8 worm cellular contexts compared by ENCODE assay signal in the genomic region with DNA sequence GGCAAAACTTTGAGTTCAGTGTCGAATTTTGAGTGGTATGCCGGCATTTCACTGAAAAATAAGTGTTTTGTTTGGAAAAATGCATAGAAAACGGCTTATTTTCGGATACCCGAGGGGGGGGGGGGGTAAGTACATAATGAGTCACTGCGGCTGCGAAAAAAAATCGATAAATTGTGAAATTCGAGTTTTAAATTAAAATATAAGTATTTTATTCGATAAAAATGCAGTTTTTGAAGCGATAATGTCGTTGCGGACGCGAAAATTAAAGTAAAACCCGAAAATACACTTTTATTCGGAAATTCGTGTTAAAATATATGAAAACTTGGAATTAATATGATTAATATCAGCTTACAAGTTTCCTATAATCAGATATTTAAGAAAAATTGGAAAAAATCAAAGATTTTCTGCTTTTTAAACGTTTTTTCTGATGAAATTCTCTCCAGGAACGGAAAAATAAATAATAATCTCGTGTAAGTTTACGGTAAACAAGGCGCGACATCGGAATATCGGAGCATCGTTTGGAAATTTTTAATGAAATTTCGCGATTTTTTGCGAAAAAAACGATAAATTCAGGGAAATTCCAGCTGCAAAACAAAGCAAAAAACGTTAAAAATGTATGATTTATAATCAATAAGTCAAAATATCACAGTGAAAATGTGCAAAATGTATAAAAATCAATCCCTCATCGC.
A peak's percentile ranks its signal among the peaks of the same experiment; 100 is the strongest.
TF ChIP-seq lines count a peak whose summit lies in the region.

A gene (minus strand): TSS at position 51 of the 689 bp plus-strand sequence.

TF ChIP-seq in whole organism, L1 larva, 84 proteins besides CTCF, POLR2A, EP300 and RAD21 (continues in another document):
- peak; percentile 50 for TF ChIP-seq nhr-71 (tag; optimal IDR thresholded peaks at IDR 0.05; lab: Kevin White, UChicago)
- TF ChIP-seq zag-1 (tag; optimal IDR thresholded peaks at IDR 0.05; lab: Kevin White, UChicago), result no peak
- TF ChIP-seq aly-2 (tag; optimal IDR thresholded peaks at IDR 0.05; lab: Kevin White, UChicago), result no peak
- TF ChIP-seq hlh-4 (tag; optimal IDR thresholded peaks at IDR 0.05; lab: Kevin White, UChicago), result no peak
- TF ChIP-seq fos-1 (tag; optimal IDR thresholded peaks at IDR 0.05; lab: Kevin White, UChicago), result no peak
- no peak for TF ChIP-seq zip-4 (GFP tag; optimal IDR thresholded peaks at IDR 0.05; lab: Kevin White, UChicago)
- peak; percentile 0 for TF ChIP-seq C16A3.4 (tag; optimal IDR thresholded peaks at IDR 0.05; lab: Kevin White, UChicago)
- TF ChIP-seq egl-27 (tag; optimal IDR thresholded peaks at IDR 0.05; lab: Kevin White, UChicago), result no peak
- no peak for TF ChIP-seq ztf-4 (tag; optimal IDR thresholded peaks at IDR 0.05; lab: Kevin White, UChicago)
- no peak for TF ChIP-seq snu-23 (GFP tag; optimal IDR thresholded peaks at IDR 0.05; lab: Kevin White, UChicago)
- TF ChIP-seq nhr-28 (tag; optimal IDR thresholded peaks at IDR 0.05; lab: Kevin White, UChicago), result no peak

TF ChIP-seq in whole organism, L2 larva, 48 proteins besides CTCF, POLR2A, EP300 and RAD21 (continues in another document):
- TF ChIP-seq sem-4 (tag; optimal IDR thresholded peaks at IDR 0.05; lab: Kevin White, UChicago), result peak; percentile 4
- TF ChIP-seq nhr-6 (tag; optimal IDR thresholded peaks at IDR 0.05; lab: Kevin White, UChicago), result no peak
- no peak for TF ChIP-seq zag-1 (tag; optimal IDR thresholded peaks at IDR 0.05; lab: Kevin White, UChicago)
- TF ChIP-seq unc-55 (GFP tag; optimal IDR thresholded peaks at IDR 0.05; lab: Kevin White, UChicago), result peak; percentile 32
- TF ChIP-seq lsy-2 (tag; optimal IDR thresholded peaks at IDR 0.05; lab: Kevin White, UChicago), result peak; percentile 19 to 44
- no peak for TF ChIP-seq blmp-1 (tag; optimal IDR thresholded peaks at IDR 0.05; lab: Kevin White, UChicago; ENCODE audit: insufficient read depth)
- TF ChIP-seq ceh-82 (tag; optimal IDR thresholded peaks at IDR 0.05; lab: Kevin White, UChicago), result no peak
- TF ChIP-seq R02D3.7 (tag; optimal IDR thresholded peaks at IDR 0.05; lab: Kevin White, UChicago), result peak; percentile 86
- TF ChIP-seq skn-1 (tag; optimal IDR thresholded peaks at IDR 0.05; lab: Kevin White, UChicago), result no peak
- TF ChIP-seq ama-1 (optimal IDR thresholded peaks at IDR 0.05; lab: Kevin White, UChicago), result peak; percentile 11

TF ChIP-seq in whole organism, L3 larva, 47 proteins besides CTCF, POLR2A, EP300 and RAD21 (continues in another document):
- TF ChIP-seq pha-4 (tag; optimal IDR thresholded peaks at IDR 0.05; lab: Kevin White, UChicago) (peak; percentile 62), mdl-1 (tag; optimal IDR thresholded peaks at IDR 0.05; lab: Kevin White, UChicago) (no peak), tbx-2 (tag; optimal IDR thresholded peaks at IDR 0.05; lab: Kevin White, UChicago) (no peak), sea-2 (GFP tag; optimal IDR thresholded peaks at IDR 0.05; lab: Kevin White, UChicago) (no peak), lin-15B (tag; optimal IDR thresholded peaks at IDR 0.05; lab: Kevin White, UChicago) (peak; percentile 46), ceh-16 (tag; optimal IDR thresholded peaks at IDR 0.05; lab: Kevin White, UChicago) (no peak), nfya-1 (tag; optimal IDR thresholded peaks at IDR 0.05; lab: Kevin White, UChicago; ENCODE audit: insufficient read depth) (peak; percentile 38), fkh-10 (GFP tag; optimal IDR thresholded peaks at IDR 0.05; lab: Kevin White, UChicago) (no peak), R02D3.7 (tag; optimal IDR thresholded peaks at IDR 0.05; lab: Kevin White, UChicago) (peak; percentile 88), hmg-11 (tag; optimal IDR thresholded peaks at IDR 0.05; lab: Kevin White, UChicago) (peak; percentile 6), nhr-237 (tag; optimal IDR thresholded peaks at IDR 0.05; lab: Kevin White, UChicago) (no peak)

TF ChIP-seq in whole organism, L4 larva, 104 proteins besides CTCF, POLR2A, EP300 and RAD21 (continues in another document):
- TF ChIP-seq nhr-11 (tag; optimal IDR thresholded peaks at IDR 0.05; lab: Kevin White, UChicago) (no peak), lin-38 (GFP tag; IDR thresholded peaks at IDR 0.05; lab: Robert Waterston, UW) (0 out of 2 replicates have a peak, but pooled peaks have one; percentile 10), mdt-29 (GFP tag; IDR thresholded peaks at IDR 0.05; lab: Robert Waterston, UW) (no peak), mxl-3 (GFP tag; optimal IDR thresholded peaks at IDR 0.05; lab: Kevin White, UChicago) (no peak), R02D3.7 (tag; optimal IDR thresholded peaks at IDR 0.05; lab: Kevin White, UChicago) (peak; percentile 71), hmg-1.1 (GFP tag; IDR thresholded peaks at IDR 0.05; lab: Robert Waterston, UW) (no peak), nhr-42 (GFP tag; IDR thresholded peaks at IDR 0.05; lab: Robert Waterston, UW) (no peak), ceh-62 (tag; optimal IDR thresholded peaks at IDR 0.05; lab: Kevin White, UChicago) (no peak), ztf-7 (tag; optimal IDR thresholded peaks at IDR 0.05; lab: Kevin White, UChicago) (no peak), mes-2 (tag; optimal IDR thresholded peaks at IDR 0.05; lab: Kevin White, UChicago; ENCODE audit: poor library complexity, severe bottlenecking) (peak; percentile 2), F37D6.2 (tag; optimal IDR thresholded peaks at IDR 0.05; lab: Kevin White, UChicago) (no peak)

TF ChIP-seq in whole organism, late embryonic, 69 proteins besides CTCF, POLR2A, EP300 and RAD21:
- TF ChIP-seq unc-42 (tag; optimal IDR thresholded peaks at IDR 0.05; lab: Kevin White, UChicago) (peak; percentile 63), gmeb-2 (tag; optimal IDR thresholded peaks at IDR 0.05; lab: Kevin White, UChicago) (no peak), pqm-1 (tag; optimal IDR thresholded peaks at IDR 0.05; lab: Kevin White, UChicago) (no peak), madf-2 (tag; optimal IDR thresholded peaks at IDR 0.05; lab: Kevin White, UChicago) (no peak), tbx-7 (tag; optimal IDR thresholded peaks at IDR 0.05; lab: Kevin White, UChicago) (no peak), hlh-6 (tag; optimal IDR thresholded peaks at IDR 0.05; lab: Kevin White, UChicago) (no peak), elt-4 (tag; optimal IDR thresholded peaks at IDR 0.05; lab: Kevin White, UChicago) (no peak), dmd-4 (tag; optimal IDR thresholded peaks at IDR 0.05; lab: Kevin White, UChicago; ENCODE audit: borderline replicate concordance) (no peak)

TF ChIP-seq in whole organism, midembryonic, 9 proteins besides CTCF, POLR2A, EP300 and RAD21:
- TF ChIP-seq ztf-23 (GFP tag; IDR thresholded peaks at IDR 0.05; lab: Robert Waterston, UW) (no peak), klf-2 (GFP tag; conservative IDR thresholded peaks at IDR 0.05; lab: Robert Waterston, UW) (no peak), T22C8.4 (GFP tag; IDR thresholded peaks at IDR 0.05; lab: Robert Waterston, UW) (peak; percentile 40; the same call in 1 of the 2 replicates), med-1 (GFP tag; optimal IDR thresholded peaks at IDR 0.05; lab: Kevin White, UChicago; ENCODE audit: insufficient read depth) (no peak)
TF ChIP-seq in whole organism, midembryonic: peak in this region for 1.

TF ChIP-seq in whole organism, mixed stage, embryonic, 35 proteins besides CTCF, POLR2A, EP300 and RAD21:
- TF ChIP-seq ces-1 (GFP tag; optimal IDR thresholded peaks at IDR 0.05; lab: Kevin White, UChicago) (peak; percentile 88), blmp-1 (tag; optimal IDR thresholded peaks at IDR 0.05; lab: Kevin White, UChicago) (no peak)

TF ChIP-seq in whole organism, young adult, 124 proteins besides CTCF, POLR2A, EP300 and RAD21:
- TF ChIP-seq attf-3 (GFP tag; conservative IDR thresholded peaks at IDR 0.05; lab: Robert Waterston, UW), result peak; percentile 90
- TF ChIP-seq efl-1 (GFP tag; optimal IDR thresholded peaks at IDR 0.05; lab: Kevin White, UChicago), result no peak
- no peak for TF ChIP-seq lin-40 (tag; optimal IDR thresholded peaks at IDR 0.05; lab: Kevin White, UChicago)
- no peak for TF ChIP-seq ztf-3 (GFP tag; optimal IDR thresholded peaks at IDR 0.05; lab: Kevin White, UChicago)
- TF ChIP-seq athp-1 (tag; optimal IDR thresholded peaks at IDR 0.05; lab: Kevin White, UChicago), result no peak
- no peak for TF ChIP-seq cebp-2 (GFP tag; IDR thresholded peaks at IDR 0.05; lab: Robert Waterston, UW)
TF ChIP-seq in whole organism, young adult: peak in this region for 1.
